Fruit fly (Drosophila melanogaster): Measurements from ENCODE around the gene Ccp84Ab.

DNA sequence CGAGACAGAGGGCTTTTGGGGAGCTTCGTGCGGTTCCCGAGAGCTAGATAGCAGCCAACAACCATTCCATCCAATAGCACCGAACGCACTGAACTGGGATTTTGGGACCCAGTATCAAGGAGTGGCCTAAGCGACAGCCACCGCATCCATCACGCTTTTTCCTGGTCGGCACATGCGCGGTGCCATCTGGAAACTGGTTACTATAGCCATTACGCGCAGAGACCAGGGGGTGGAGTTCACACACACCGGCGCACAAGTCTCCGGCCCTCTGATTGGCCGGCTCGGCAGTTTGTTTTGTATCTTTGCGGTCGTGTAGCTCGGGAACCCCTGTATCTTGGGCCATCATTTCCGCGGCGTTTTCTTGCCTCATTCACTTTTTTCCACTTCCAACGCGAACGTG lies 39.3 kb upstream of the Ccp84Ab start, which contains the start of gene pb:
- TF ChIP-seq Snoo (tag; optimal IDR thresholded peaks at IDR 0.05) (no peak), CG15710 (tag; optimal IDR thresholded peaks at IDR 0.05) (no peak), gl (tag; optimal IDR thresholded peaks at IDR 0.05) (no peak), rn (GFP tag; IDR thresholded peaks at IDR 0.05) (no peak)
